Fruit fly (Drosophila melanogaster): Measurements from ENCODE around the gene mex1.

Gene mex1

dm6 chr3L:15532368-15533030 is 13.1 kb upstream of the mex1 start (continued):
- TF ChIP-seq ara (GFP tag; IDR thresholded peaks at IDR 0.05) (no peak), CHES-1-like (GFP tag; optimal IDR thresholded peaks at IDR 0.05) (no peak), CG11696 (GFP tag; IDR thresholded peaks at IDR 0.05) (no peak), zfh1 (GFP tag; IDR thresholded peaks at IDR 0.05) (peak; percentile 45; the same call in 1 of the 3 replicates), Fer2 (tag; optimal IDR thresholded peaks at IDR 0.05) (no peak), Aef1 (GFP tag; IDR thresholded peaks at IDR 0.05) (0 out of 3 replicates have a peak, but pooled peaks have one; percentile 29), crc (GFP tag; optimal IDR thresholded peaks at IDR 0.05) (no peak), bowl (GFP tag; IDR thresholded peaks at IDR 0.05) (no peak), CG31441 (GFP tag; IDR thresholded peaks at IDR 0.05) (peak; percentile 68), bcd (GFP tag; optimal IDR thresholded peaks at IDR 0.05) (peak; percentile 6), CG12744 (GFP tag; optimal IDR thresholded peaks at IDR 0.05) (no peak), ssp (GFP tag; IDR thresholded peaks at IDR 0.05) (no peak), D19A (tag; optimal IDR thresholded peaks at IDR 0.05) (no peak), Dip2 (GFP tag; IDR thresholded peaks at IDR 0.05) (no peak), CG9609 (GFP tag; optimal IDR thresholded peaks at IDR 0.05) (no peak), maf-S (GFP tag; optimal IDR thresholded peaks at IDR 0.05) (no peak), Tbp (GFP tag; optimal IDR thresholded peaks at IDR 0.05) (no peak), stwl (tag; optimal IDR thresholded peaks at IDR 0.05) (no peak), CG10431 (GFP tag; optimal IDR thresholded peaks at IDR 0.05) (no peak), CG10366 (GFP tag; IDR thresholded peaks at IDR 0.05) (peak; percentile 35; the same call in 1 of the 2 replicates), H15 (GFP tag; IDR thresholded peaks at IDR 0.05) (no peak), CG7839 (tag; optimal IDR thresholded peaks at IDR 0.05) (peak; percentile 38), run (tag; optimal IDR thresholded peaks at IDR 0.05) (no peak), chif (GFP tag; optimal IDR thresholded peaks at IDR 0.05) (peak in 1 of 2 experiments; percentile 33), Asciz (GFP tag; optimal IDR thresholded peaks at IDR 0.05) (peak; percentile 6), CG13424 (tag; optimal IDR thresholded peaks at IDR 0.05) (no peak), zfh2 (GFP tag; optimal IDR thresholded peaks at IDR 0.05) (peak; percentile 22), vnd (GFP tag; IDR thresholded peaks at IDR 0.05; ENCODE audit: partially characterized antibody) (no peak), oc (tag; optimal IDR thresholded peaks at IDR 0.05) (peak; percentile 16), PHDP (tag; optimal IDR thresholded peaks at IDR 0.05) (no peak), pnt (GFP tag; optimal IDR thresholded peaks at IDR 0.05) (no peak), CG6689 (GFP tag; IDR thresholded peaks at IDR 0.05) (peak; percentile 34; the same call in 1 of the 2 replicates), ato (GFP tag; IDR thresholded peaks at IDR 0.05; ENCODE audit: partially characterized antibody) (no peak), CG17186 (GFP tag; optimal IDR thresholded peaks at IDR 0.05) (no peak), gt (GFP tag; IDR thresholded peaks at IDR 0.05) (no peak), pho (GFP tag; optimal IDR thresholded peaks at IDR 0.05) (no peak), CG18599 (GFP tag; optimal IDR thresholded peaks at IDR 0.05) (peak; percentile 53), schlank (tag; optimal IDR thresholded peaks at IDR 0.05) (no peak), CG7987 (GFP tag; optimal IDR thresholded peaks at IDR 0.05) (no peak), CG14710 (tag; optimal IDR thresholded peaks at IDR 0.05) (peak; percentile 74), CG12219 (GFP tag; optimal IDR thresholded peaks at IDR 0.05) (no peak), cg (GFP tag; optimal IDR thresholded peaks at IDR 0.05) (no peak), wek (GFP tag; optimal IDR thresholded peaks at IDR 0.05) (no peak), CG10565 (GFP tag; optimal IDR thresholded peaks at IDR 0.05) (no peak), dan (GFP tag; IDR thresholded peaks at IDR 0.05) (no peak), HLH4C (GFP tag; IDR thresholded peaks at IDR 0.05; ENCODE audit: partially characterized antibody) (no peak), HmgD (GFP tag; optimal IDR thresholded peaks at IDR 0.05) (no peak), emc (GFP tag; optimal IDR thresholded peaks at IDR 0.05) (no peak), CG17361 (GFP tag; IDR thresholded peaks at IDR 0.05) (peak; percentile 85; the same call in 2 of the 3 replicates), GATAe (GFP tag; conservative IDR thresholded peaks at IDR 0.05) (no peak)

Data from whole organism, embryonic.